Fruit fly (Drosophila melanogaster): ENCODE data around the gene Apl.

- TF ChIP-seq rn (GFP tag; IDR thresholded peaks at IDR 0.05) (no peak), EcR (GFP tag; optimal IDR thresholded peaks at IDR 0.05) (no peak), CG15710 (tag; optimal IDR thresholded peaks at IDR 0.05) (no peak), CG9948 (tag; optimal IDR thresholded peaks at IDR 0.05) (no peak), CG14655 (GFP tag; optimal IDR thresholded peaks at IDR 0.05) (no peak), CG12605 (GFP tag; IDR thresholded peaks at IDR 0.05) (no peak), Pif1B (GFP tag; optimal IDR thresholded peaks at IDR 0.05) (no peak), Pif1A (GFP tag; optimal IDR thresholded peaks at IDR 0.05) (no peak), Snoo (tag; optimal IDR thresholded peaks at IDR 0.05) (no peak)
Observed at dm6 chr3L:16574307-16574946, 20.6 kb upstream of the Apl start, which contains the start of gene mbf1.

All from whole organism, pupa.